Fruit fly (Drosophila melanogaster): ENCODE results near the gene Pbp95.
A peak's percentile ranks its signal among the peaks of the same experiment; 100 is the strongest.

Gene Pbp95

dm6 chr3R:7978379-7979009 lies 35.1 kb upstream of the Pbp95 start, which contains the start of the genes CD98hc and Os-C:
CD98hc (minus strand) TSS chr3R:7978428.
Os-C (plus strand) TSS chr3R:7978959.
- no peak for TF ChIP-seq usp (GFP tag; optimal IDR thresholded peaks at IDR 0.05)
- TF ChIP-seq EcR (GFP tag; optimal IDR thresholded peaks at IDR 0.05), result no peak
- TF ChIP-seq Dll (optimal IDR thresholded peaks at IDR 0.05), result no peak
- TF ChIP-seq CG8478 (optimal IDR thresholded peaks at IDR 0.05), result no peak
- no peak for TF ChIP-seq pan (optimal IDR thresholded peaks at IDR 0.05)
- TF ChIP-seq psq (optimal IDR thresholded peaks at IDR 0.05), result no peak

dm6 chr3R:7980222-7980621 lies 33.4 kb upstream of the Pbp95 start, which contains the start of gene Sfp84E:
Sfp84E (minus strand) TSS chr3R:7980322.
- TF ChIP-seq usp (GFP tag; optimal IDR thresholded peaks at IDR 0.05) (no peak), pan (optimal IDR thresholded peaks at IDR 0.05) (no peak), Dll (optimal IDR thresholded peaks at IDR 0.05) (no peak), EcR (GFP tag; optimal IDR thresholded peaks at IDR 0.05) (no peak), CG8478 (optimal IDR thresholded peaks at IDR 0.05) (no peak), psq (optimal IDR thresholded peaks at IDR 0.05) (no peak)

- TF ChIP-seq EcR (GFP tag; optimal IDR thresholded peaks at IDR 0.05) (no peak), usp (GFP tag; optimal IDR thresholded peaks at IDR 0.05) (no peak), CG8478 (optimal IDR thresholded peaks at IDR 0.05) (no peak), Dll (optimal IDR thresholded peaks at IDR 0.05) (no peak), psq (optimal IDR thresholded peaks at IDR 0.05) (no peak), pan (optimal IDR thresholded peaks at IDR 0.05) (no peak)
Observed at dm6 chr3R:7981396-7981795, 32.2 kb upstream of the Pbp95 start.

DNA sequence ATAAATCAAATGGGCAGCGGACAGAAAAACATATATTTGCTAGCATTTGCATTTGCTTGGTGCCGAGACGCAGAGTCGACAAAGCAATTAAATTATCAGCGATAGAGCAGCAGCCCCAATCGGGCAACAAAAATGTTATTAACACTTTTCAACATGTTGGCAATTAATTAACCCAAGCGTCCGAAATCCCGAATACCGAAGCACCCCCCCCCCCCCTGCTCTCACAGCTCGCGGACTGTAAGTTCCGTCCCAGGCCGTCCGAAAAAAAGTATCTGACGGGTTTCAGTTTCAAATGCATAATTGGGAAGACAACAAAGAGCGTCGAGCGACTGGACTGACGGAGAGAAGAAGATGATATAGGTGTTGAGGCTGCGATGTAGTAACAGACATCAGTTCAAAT lies 23.3 kb upstream of the Pbp95 start:
- no peak for TF ChIP-seq usp (GFP tag; optimal IDR thresholded peaks at IDR 0.05)
- TF ChIP-seq CG8478 (optimal IDR thresholded peaks at IDR 0.05), result no peak
- no peak for TF ChIP-seq pan (optimal IDR thresholded peaks at IDR 0.05)
- no peak for TF ChIP-seq psq (optimal IDR thresholded peaks at IDR 0.05)
- TF ChIP-seq EcR (GFP tag; optimal IDR thresholded peaks at IDR 0.05), result no peak
- no peak for TF ChIP-seq Dll (optimal IDR thresholded peaks at IDR 0.05)

DNA sequence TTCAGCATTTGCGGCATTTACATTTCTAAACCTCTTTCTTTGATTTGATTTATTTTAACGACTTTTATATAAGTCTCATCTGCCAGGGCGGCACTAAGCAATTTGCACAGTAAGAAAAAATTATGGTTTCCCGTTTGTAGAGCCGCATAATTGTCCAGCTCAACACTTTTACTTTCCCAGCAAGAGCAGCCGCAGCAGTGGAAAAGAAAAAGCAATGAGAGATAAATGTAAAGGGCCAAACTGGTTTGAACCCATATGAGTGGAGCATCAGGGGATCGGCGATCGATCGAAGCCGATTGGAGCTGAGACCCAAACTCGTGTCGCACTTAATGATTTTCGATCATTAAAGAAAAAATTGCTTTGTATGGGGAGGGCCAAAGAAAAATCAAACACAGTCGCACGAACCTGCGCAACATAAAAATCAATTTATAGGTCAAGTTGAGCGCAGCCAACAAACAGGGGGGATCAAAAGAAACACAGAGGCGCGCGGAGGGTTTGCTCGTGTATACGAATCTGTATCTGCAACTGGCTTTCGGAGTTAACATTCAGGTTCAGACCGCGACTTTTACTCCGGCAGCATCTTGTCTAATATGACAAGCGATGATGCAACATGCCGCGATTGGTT lies 22.7 kb upstream of the Pbp95 start:
- TF ChIP-seq CG8478 (optimal IDR thresholded peaks at IDR 0.05), result no peak
- TF ChIP-seq usp (GFP tag; optimal IDR thresholded peaks at IDR 0.05), result no peak
- TF ChIP-seq Dll (optimal IDR thresholded peaks at IDR 0.05), result no peak
- no peak for TF ChIP-seq EcR (GFP tag; optimal IDR thresholded peaks at IDR 0.05)
- no peak for TF ChIP-seq pan (optimal IDR thresholded peaks at IDR 0.05)
- no peak for TF ChIP-seq psq (optimal IDR thresholded peaks at IDR 0.05)

dm6 chr3R:7991446-7991845 lies 22.1 kb upstream of the Pbp95 start:
- TF ChIP-seq psq (optimal IDR thresholded peaks at IDR 0.05) (no peak), Dll (optimal IDR thresholded peaks at IDR 0.05) (no peak), CG8478 (optimal IDR thresholded peaks at IDR 0.05) (no peak), EcR (GFP tag; optimal IDR thresholded peaks at IDR 0.05) (no peak), pan (optimal IDR thresholded peaks at IDR 0.05) (no peak), usp (GFP tag; optimal IDR thresholded peaks at IDR 0.05) (no peak)

DNA sequence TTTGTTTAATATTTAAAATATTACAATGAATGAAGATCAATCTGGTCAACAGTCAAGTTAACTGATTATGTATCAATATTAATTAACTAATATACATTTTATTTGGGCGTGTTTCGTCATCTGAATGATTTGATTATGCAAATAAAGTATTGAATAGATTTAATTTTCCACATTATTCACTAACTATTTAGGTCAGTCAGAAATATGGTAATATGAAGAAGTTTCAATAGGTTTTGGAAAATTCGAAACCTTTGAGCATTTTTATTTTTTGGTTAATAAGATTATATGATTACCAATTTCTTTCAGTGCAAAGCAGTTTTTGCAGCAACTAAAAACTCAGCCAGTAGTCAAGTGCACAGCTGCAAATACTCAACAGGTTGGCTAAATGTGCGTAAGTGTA lies 21.5 kb upstream of the Pbp95 start:
- TF ChIP-seq Dll (optimal IDR thresholded peaks at IDR 0.05) (no peak), usp (GFP tag; optimal IDR thresholded peaks at IDR 0.05) (no peak), pan (optimal IDR thresholded peaks at IDR 0.05) (no peak), EcR (GFP tag; optimal IDR thresholded peaks at IDR 0.05) (no peak), CG8478 (optimal IDR thresholded peaks at IDR 0.05) (no peak), psq (optimal IDR thresholded peaks at IDR 0.05) (no peak)

- TF ChIP-seq EcR (GFP tag; optimal IDR thresholded peaks at IDR 0.05), result no peak
- peak; percentile 34 for TF ChIP-seq Dll (optimal IDR thresholded peaks at IDR 0.05)
Observed at dm6 chr3R:7993506-7993905, 20.1 kb upstream of the Pbp95 start.

DNA sequence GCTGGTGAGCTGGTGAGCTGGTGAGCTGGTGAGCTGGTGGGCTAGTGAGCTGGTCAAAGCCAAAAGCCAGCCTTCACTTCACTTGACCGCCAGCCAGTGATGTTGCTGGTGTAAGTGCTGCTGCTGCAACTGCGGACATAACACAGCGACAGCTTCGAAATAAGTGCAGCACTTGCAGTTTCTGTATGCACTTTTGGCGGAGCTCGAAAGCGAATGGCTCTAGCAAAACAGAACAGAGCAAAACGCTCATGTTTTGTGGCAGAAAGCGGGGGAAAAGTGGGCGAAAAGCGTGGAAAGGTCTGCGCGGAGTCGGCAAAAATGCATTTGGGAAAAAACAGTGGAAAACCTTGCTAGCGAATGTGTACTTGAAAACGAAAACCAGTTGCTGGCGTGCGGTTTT lies 19.0 kb upstream of the Pbp95 start:
- no peak for TF ChIP-seq EcR (GFP tag; optimal IDR thresholded peaks at IDR 0.05)
- no peak for TF ChIP-seq CG8478 (optimal IDR thresholded peaks at IDR 0.05)
- no peak for TF ChIP-seq pan (optimal IDR thresholded peaks at IDR 0.05)
- TF ChIP-seq usp (GFP tag; optimal IDR thresholded peaks at IDR 0.05), result no peak
- TF ChIP-seq psq (optimal IDR thresholded peaks at IDR 0.05), result no peak
- no peak for TF ChIP-seq Dll (optimal IDR thresholded peaks at IDR 0.05)

DNA sequence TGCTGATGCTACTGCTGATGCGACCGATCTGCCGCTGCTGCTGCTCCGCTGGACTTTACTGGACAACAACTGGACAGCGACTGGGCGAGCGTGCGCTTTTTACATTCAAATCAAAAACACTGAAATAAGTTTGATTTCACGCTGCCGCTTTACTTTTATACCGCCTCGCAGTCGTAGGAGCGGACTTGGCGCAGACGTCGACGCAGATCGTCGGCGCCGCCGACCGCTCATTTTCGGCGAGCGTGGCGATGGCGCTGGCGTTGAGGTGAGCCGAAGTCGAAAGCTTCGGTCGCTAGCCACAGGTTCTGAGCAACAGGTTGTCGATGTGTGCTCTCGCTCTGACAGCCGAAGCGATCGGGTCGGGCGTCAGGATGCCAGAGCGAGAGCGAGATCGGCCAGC lies 17.9 kb upstream of the Pbp95 start, which contains the start of gene Elovl7:
Elovl7 (minus strand) TSS at position 131 of the 400 bp plus-strand sequence.
- TF ChIP-seq psq (optimal IDR thresholded peaks at IDR 0.05) (no peak), CG8478 (optimal IDR thresholded peaks at IDR 0.05) (no peak), pan (optimal IDR thresholded peaks at IDR 0.05) (no peak), usp (GFP tag; optimal IDR thresholded peaks at IDR 0.05) (no peak), EcR (GFP tag; optimal IDR thresholded peaks at IDR 0.05) (no peak), Dll (optimal IDR thresholded peaks at IDR 0.05) (no peak)

DNA sequence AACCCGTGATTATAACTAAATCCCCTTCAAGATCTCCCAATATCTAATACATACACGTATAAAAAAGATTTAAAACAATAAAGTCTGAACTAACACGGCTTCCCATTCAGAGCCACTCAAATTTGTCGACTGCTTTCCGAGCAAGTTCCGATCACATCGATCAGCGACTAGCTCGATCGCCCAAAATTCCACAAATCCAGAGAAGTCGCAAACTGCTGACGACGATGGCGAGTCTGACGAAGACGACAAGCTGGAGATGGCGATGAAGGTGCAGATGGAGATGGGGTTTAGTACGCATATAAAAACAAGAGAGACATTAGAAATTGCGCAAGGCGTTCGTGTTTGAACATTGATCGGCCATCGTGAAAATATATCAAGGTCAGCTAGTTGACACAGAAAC lies 14.8 kb upstream of the Pbp95 start:
- TF ChIP-seq usp (GFP tag; optimal IDR thresholded peaks at IDR 0.05) (no peak), pan (optimal IDR thresholded peaks at IDR 0.05) (no peak), psq (optimal IDR thresholded peaks at IDR 0.05) (no peak), EcR (GFP tag; optimal IDR thresholded peaks at IDR 0.05) (no peak), Dll (optimal IDR thresholded peaks at IDR 0.05) (no peak), CG8478 (optimal IDR thresholded peaks at IDR 0.05) (no peak)

- TF ChIP-seq Dll (optimal IDR thresholded peaks at IDR 0.05) (no peak), pan (optimal IDR thresholded peaks at IDR 0.05) (no peak), CG8478 (optimal IDR thresholded peaks at IDR 0.05) (no peak), EcR (GFP tag; optimal IDR thresholded peaks at IDR 0.05) (no peak), psq (optimal IDR thresholded peaks at IDR 0.05) (no peak), usp (GFP tag; optimal IDR thresholded peaks at IDR 0.05) (no peak)
Observed at dm6 chr3R:7999530-8000116, 14.0 kb upstream of the Pbp95 start, which contains the start of gene PIG-H. PIG-H (plus strand) TSS chr3R:7999832.
